Fruit fly (Drosophila melanogaster): Measurements from ENCODE around the gene CG15743.

Gene CG15743

DNA sequence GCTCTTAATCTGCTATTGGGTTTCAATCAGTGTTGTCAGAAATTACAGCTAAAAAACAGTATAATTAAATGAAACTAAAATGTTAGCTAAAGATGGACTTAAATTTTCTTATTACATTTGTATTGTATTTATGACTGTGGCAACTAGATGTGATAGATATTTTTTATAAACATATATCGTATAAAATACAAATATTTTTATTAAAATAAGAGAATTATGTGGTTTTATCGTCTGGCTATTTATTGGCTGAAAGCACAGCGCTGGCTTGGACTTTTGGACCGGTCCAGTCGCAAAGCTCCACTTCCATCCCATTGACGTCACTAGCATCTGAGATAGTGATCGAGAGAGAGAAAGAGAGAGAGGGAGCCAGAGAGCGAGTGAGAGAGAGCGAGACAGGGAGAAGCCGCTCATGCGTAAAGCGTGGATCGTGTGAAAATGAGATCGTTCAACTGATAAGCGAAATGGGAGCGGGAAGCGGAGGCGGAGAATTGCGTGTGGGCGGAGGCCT, 33.9 kb downstream of the CG15743 start (continued):
- TF ChIP-seq Ets97D (GFP tag; optimal IDR thresholded peaks at IDR 0.05): no peak
- peak; percentile 59; the same call in 2 of the 3 replicates for TF ChIP-seq CG17361 (GFP tag; IDR thresholded peaks at IDR 0.05)
- TF ChIP-seq sna (GFP tag; IDR thresholded peaks at IDR 0.05; ENCODE audit: partially characterized antibody): no peak
- TF ChIP-seq tap (tag; optimal IDR thresholded peaks at IDR 0.05): peak; percentile 19
- TF ChIP-seq vvl (GFP tag; IDR thresholded peaks at IDR 0.05): no peak
- no peak for TF ChIP-seq HmgZ (tag; optimal IDR thresholded peaks at IDR 0.05)
- 0 out of 2 replicates have a peak, but pooled peaks have one; percentile 27 for TF ChIP-seq rib (GFP tag; IDR thresholded peaks at IDR 0.05)
- peak; percentile 7 for TF ChIP-seq lilli (GFP tag; optimal IDR thresholded peaks at IDR 0.05)
- TF ChIP-seq CG6791 (GFP tag; IDR thresholded peaks at IDR 0.05; ENCODE audit: partially characterized antibody): no peak
- no peak for TF ChIP-seq CG15479 (GFP tag; optimal IDR thresholded peaks at IDR 0.05)
- peak; percentile 62 for TF ChIP-seq grau (tag; optimal IDR thresholded peaks at IDR 0.05)
- TF ChIP-seq sr (GFP tag; IDR thresholded peaks at IDR 0.05): peak; percentile 81
- no peak for TF ChIP-seq Ssrp (tag; optimal IDR thresholded peaks at IDR 0.05)
- no peak; the same call in 1 of the 2 replicates for TF ChIP-seq crol (GFP tag; IDR thresholded peaks at IDR 0.05)
- TF ChIP-seq CG4707 (GFP tag; optimal IDR thresholded peaks at IDR 0.05): no peak
- no peak for TF ChIP-seq CG7786 (GFP tag; optimal IDR thresholded peaks at IDR 0.05)
- TF ChIP-seq nom (GFP tag; optimal IDR thresholded peaks at IDR 0.05): peak; percentile 99
- peak; percentile 36 for TF ChIP-seq CG1233 (GFP tag; optimal IDR thresholded peaks at IDR 0.05)
- peak; percentile 2 for TF ChIP-seq Oli (tag; optimal IDR thresholded peaks at IDR 0.05)
- TF ChIP-seq Hey (tag; optimal IDR thresholded peaks at IDR 0.05): no peak
- TF ChIP-seq gcm2 (GFP tag; optimal IDR thresholded peaks at IDR 0.05): no peak
- TF ChIP-seq Doc2 (GFP tag; IDR thresholded peaks at IDR 0.05): no peak
- TF ChIP-seq hth (optimal IDR thresholded peaks at IDR 0.05): no peak
- TF ChIP-seq CG3407 (GFP tag; optimal IDR thresholded peaks at IDR 0.05): no peak
- no peak for TF ChIP-seq Oaz (GFP tag; IDR thresholded peaks at IDR 0.05)
- TF ChIP-seq CG4404 (GFP tag; IDR thresholded peaks at IDR 0.05): no peak
- TF ChIP-seq Dip3 (GFP tag; optimal IDR thresholded peaks at IDR 0.05): no peak
- no peak for TF ChIP-seq Xbp1 (GFP tag; optimal IDR thresholded peaks at IDR 0.05)
- no peak for TF ChIP-seq CG2199 (GFP tag; IDR thresholded peaks at IDR 0.05)
- TF ChIP-seq hbn (GFP tag; IDR thresholded peaks at IDR 0.05; ENCODE audit: partially characterized antibody): no peak
- peak; percentile 20 to 88 for TF ChIP-seq bsh (GFP tag; optimal IDR thresholded peaks at IDR 0.05)
- TF ChIP-seq abd-A (tag; optimal IDR thresholded peaks at IDR 0.05): peak; percentile 22
- no peak for TF ChIP-seq CG12219 (GFP tag; optimal IDR thresholded peaks at IDR 0.05)
- no peak for TF ChIP-seq CrebB (tag; optimal IDR thresholded peaks at IDR 0.05)
- peak; percentile 40 for TF ChIP-seq cwo (GFP tag; optimal IDR thresholded peaks at IDR 0.05)
- TF ChIP-seq pita (GFP tag; optimal IDR thresholded peaks at IDR 0.05): no peak
- TF ChIP-seq CG6254 (GFP tag; optimal IDR thresholded peaks at IDR 0.05): peak; percentile 60
- TF ChIP-seq CoRest (tag; optimal IDR thresholded peaks at IDR 0.05): peak; percentile 52
- peak; percentile 39 for TF ChIP-seq fd3F (GFP tag; optimal IDR thresholded peaks at IDR 0.05)
- TF ChIP-seq CG15514 (GFP tag; optimal IDR thresholded peaks at IDR 0.05): peak; percentile 28
- TF ChIP-seq Gug (GFP tag; IDR thresholded peaks at IDR 0.05): no peak
- peak; percentile 43 for TF ChIP-seq exex (tag; optimal IDR thresholded peaks at IDR 0.05)
- TF ChIP-seq salm (tag; optimal IDR thresholded peaks at IDR 0.05): peak; percentile 39
- TF ChIP-seq pb (GFP tag; optimal IDR thresholded peaks at IDR 0.05): no peak
- no peak for TF ChIP-seq zen2 (GFP tag; IDR thresholded peaks at IDR 0.05; ENCODE audit: partially characterized antibody)
- TF ChIP-seq CG31441 (GFP tag; IDR thresholded peaks at IDR 0.05): peak; percentile 18; the same call in 1 of the 2 replicates
- TF ChIP-seq oc (tag; optimal IDR thresholded peaks at IDR 0.05): no peak
- no peak for TF ChIP-seq CG4360 (GFP tag; IDR thresholded peaks at IDR 0.05)
- peak; percentile 0 for TF ChIP-seq sd (tag; optimal IDR thresholded peaks at IDR 0.05)
- TF ChIP-seq da (GFP tag; optimal IDR thresholded peaks at IDR 0.05): no peak

Measured in whole organism, embryonic.